Fruit fly (Drosophila melanogaster) whole organism, embryonic: Measurements from ENCODE around the gene CG34260.

Experiments
- ATbp ChIP-seq: fragments of 200-800 bp; sonication (Bioruptor generic); optimal IDR thresholded peaks from 2 replicates; lab custom pipeline; 2017; ENCODE audit warnings: missing biosample characterization, mild to moderate bottlenecking, missing genetic modification characterization, missing genetic modification reagents
- Abd-B ChIP-seq: fragments of 200-800 bp; sonication (Bioruptor generic); optimal IDR thresholded peaks from 2 replicates; lab custom pipeline; 2018; ENCODE audit warnings: missing biosample characterization, mild to moderate bottlenecking, missing genetic modification characterization, moderate library complexity
- Bdp1 ChIP-seq: fragments of 200-800 bp; sonication (Bioruptor generic); optimal IDR thresholded peaks from 3 replicates; lab custom pipeline; 2016; ENCODE audit warnings: missing biosample characterization, missing genetic modification characterization
- Blimp-1 ChIP-seq: fragments of 200-800 bp; sonication (Bioruptor generic); optimal IDR thresholded peaks from 3 replicates; lab custom pipeline; 2018; ENCODE audit warnings: missing biosample characterization, missing genetic modification characterization, mild to moderate bottlenecking, moderate library complexity, missing genetic modification reagents
- CG10979 ChIP-seq: fragments of 200-800 bp; sonication (Bioruptor generic); optimal IDR thresholded peaks from 2 replicates; lab custom pipeline; 2018; ENCODE audit warnings: missing biosample characterization, mild to moderate bottlenecking, missing genetic modification characterization, moderate library complexity
- CG11560 ChIP-seq: fragments of 200-800 bp; sonication (Bioruptor generic); IDR thresholded peaks from 3 replicates; pipeline ENCODE4 v1.3.6; 2022; ENCODE audit warnings: missing biosample characterization, missing genetic modification characterization
- CG12769 ChIP-seq: fragments of 200-800 bp; sonication (Bioruptor generic); optimal IDR thresholded peaks from 2 replicates; lab custom pipeline; 2019; ENCODE audit warnings: missing biosample characterization, mild to moderate bottlenecking, missing genetic modification characterization, moderate library complexity
- CG13775 ChIP-seq: fragments of 200-800 bp; sonication (Bioruptor generic); optimal IDR thresholded peaks from 3 replicates; lab custom pipeline; 2017; ENCODE audit warnings: missing biosample characterization, mild to moderate bottlenecking, missing genetic modification characterization
- CG16815 ChIP-seq: fragments of 200-800 bp; sonication (Bioruptor generic); optimal IDR thresholded peaks from 3 replicates; lab custom pipeline; 2017; ENCODE audit warnings: missing biosample characterization, mild to moderate bottlenecking, missing genetic modification characterization
- CG17568 ChIP-seq: fragments of 200-800 bp; sonication (Bioruptor generic); optimal IDR thresholded peaks from 2 replicates; lab custom pipeline; 2018; ENCODE audit warnings: missing biosample characterization, mild to moderate bottlenecking, missing genetic modification characterization, moderate library complexity
- CG18619 ChIP-seq: fragments of 200-800 bp; sonication (Bioruptor generic); optimal IDR thresholded peaks from 3 replicates; lab custom pipeline; 2017; ENCODE audit warnings: missing biosample characterization, mild to moderate bottlenecking, missing genetic modification characterization
- CG2129 ChIP-seq: fragments of 200-800 bp; sonication (Bioruptor generic); IDR thresholded peaks from 2 replicates; pipeline ENCODE4 v1.3.6; 2022; ENCODE audit warnings: missing biosample characterization, missing genetic modification characterization; ENCODE audit not compliant: partially characterized antibody
- CG3065 ChIP-seq: fragments of 200-800 bp; sonication (Bioruptor generic); optimal IDR thresholded peaks from 2 replicates; lab custom pipeline; 2016; ENCODE audit warnings: missing biosample characterization, missing genetic modification characterization
- CG31365 ChIP-seq: fragments of 200-800 bp; sonication (Bioruptor generic); optimal IDR thresholded peaks from 2 replicates; lab custom pipeline; 2018; ENCODE audit warnings: missing biosample characterization, mild to moderate bottlenecking, missing genetic modification characterization
- CG31388 ChIP-seq: fragments of 200-800 bp; sonication (Bioruptor generic); optimal IDR thresholded peaks from 2 replicates; lab custom pipeline; 2016; ENCODE audit warnings: missing biosample characterization, missing genetic modification characterization
- CG33213 ChIP-seq: fragments of 200-800 bp; sonication (Bioruptor generic); optimal IDR thresholded peaks from 3 replicates; lab custom pipeline; 2016; ENCODE audit warnings: missing biosample characterization, missing genetic modification characterization
- CG34224 ChIP-seq: fragments of 200-800 bp; sonication (Bioruptor generic); IDR thresholded peaks from 3 replicates; pipeline ENCODE4 v1.3.6; 2022; ENCODE audit warnings: missing biosample characterization, missing genetic modification characterization; ENCODE audit not compliant: partially characterized antibody
- CG3995 ChIP-seq: fragments of 200-800 bp; sonication (Bioruptor generic); optimal IDR thresholded peaks from 3 replicates; lab custom pipeline; 2016; ENCODE audit warnings: missing biosample characterization, missing genetic modification characterization
- CG4617 ChIP-seq: fragments of 200-800 bp; sonication (Bioruptor generic); optimal IDR thresholded peaks from 3 replicates; lab custom pipeline; 2016; ENCODE audit warnings: missing biosample characterization, missing genetic modification characterization, borderline replicate concordance
- CG5245 ChIP-seq: fragments of 200-800 bp; sonication (Bioruptor generic); optimal IDR thresholded peaks from 3 replicates; lab custom pipeline; 2016; ENCODE audit warnings: missing biosample characterization, missing genetic modification characterization
- CG6654 ChIP-seq: fragments of 200-800 bp; sonication (Bioruptor generic); optimal IDR thresholded peaks from 2 replicates; lab custom pipeline; 2017; ENCODE audit warnings: missing biosample characterization, mild to moderate bottlenecking, missing genetic modification characterization
- CG6683 ChIP-seq: fragments of 200-800 bp; sonication (Bioruptor generic); optimal IDR thresholded peaks from 2 replicates; lab custom pipeline; 2017; ENCODE audit warnings: missing biosample characterization, mild to moderate bottlenecking, missing genetic modification characterization, missing genetic modification reagents
- CG7372 ChIP-seq: fragments of 200-800 bp; sonication (Bioruptor generic); IDR thresholded peaks from 2 replicates; pipeline ENCODE4 v1.3.6; 2022; ENCODE audit warnings: missing biosample characterization, missing genetic modification characterization
- CG7556 ChIP-seq: fragments of 200-800 bp; sonication (Bioruptor generic); optimal IDR thresholded peaks from 2 replicates; lab custom pipeline; 2017; ENCODE audit warnings: missing biosample characterization, mild to moderate bottlenecking, missing genetic modification characterization
- Elba2 ChIP-seq: fragments of 200-800 bp; sonication (Bioruptor generic); optimal IDR thresholded peaks from 3 replicates; lab custom pipeline; 2016; ENCODE audit warnings: missing biosample characterization, missing genetic modification characterization
- HLH3B ChIP-seq: fragments of 200-800 bp; sonication (Bioruptor generic); IDR thresholded peaks from 2 replicates; pipeline ENCODE4 v1.3.6; 2022; ENCODE audit warnings: missing biosample characterization, missing genetic modification characterization
- HLH54F ChIP-seq: fragments of 200-800 bp; sonication (Bioruptor generic); optimal IDR thresholded peaks from 3 replicates; lab custom pipeline; 2016; ENCODE audit warnings: missing biosample characterization, missing genetic modification characterization
- Hr78 ChIP-seq, 2 experiments: fragments of 200-800 bp in 1 of 2; fragments of >200 bp in 1 of 2; sonication (Bioruptor generic) in 1 of 2; optimal IDR thresholded peaks; 2 replicates each; lab custom pipeline; 2017 to 2019; ENCODE audit warnings: missing biosample characterization in 2 of 2, missing genetic modification characterization in 2 of 2, mild to moderate bottlenecking in 1 of 2, moderate library complexity in 1 of 2
- Mad ChIP-seq: fragments of 200-800 bp; sonication (Bioruptor generic); optimal IDR thresholded peaks from 2 replicates; lab custom pipeline; 2016; ENCODE audit warnings: missing biosample characterization, missing genetic modification characterization
- Nf-YC ChIP-seq: fragments of 200-800 bp; optimal IDR thresholded peaks from 3 replicates; lab custom pipeline; 2019; ENCODE audit warnings: missing biosample characterization, mild to moderate bottlenecking, missing genetic modification characterization, moderate library complexity
- Sox100B ChIP-seq: fragments of 200-800 bp; sonication (Bioruptor generic); optimal IDR thresholded peaks from 3 replicates; lab custom pipeline; 2018; ENCODE audit warnings: missing biosample characterization, mild to moderate bottlenecking, missing genetic modification characterization
- Spps ChIP-seq: fragments of 200-800 bp; sonication (Bioruptor generic); optimal IDR thresholded peaks from 2 replicates; lab custom pipeline; 2018; ENCODE audit warnings: missing biosample characterization, mild to moderate bottlenecking, missing genetic modification characterization
- Sry-β ChIP-seq: fragments of 200-800 bp; sonication (Bioruptor generic); optimal IDR thresholded peaks from 2 replicates; lab custom pipeline; 2018; ENCODE audit warnings: missing biosample characterization, mild to moderate bottlenecking, missing genetic modification characterization, moderate library complexity
- Tbp ChIP-seq: fragments of >200 bp; optimal IDR thresholded peaks from 2 replicates; lab custom pipeline; 2018; ENCODE audit warnings: missing biosample characterization, missing genetic modification characterization
- al ChIP-seq: fragments of 200-800 bp; sonication (Bioruptor generic); IDR thresholded peaks from 2 replicates; pipeline ENCODE4 v1.3.6; 2022; ENCODE audit warnings: missing biosample characterization, missing genetic modification characterization
- az2 ChIP-seq: fragments of 200-800 bp; sonication (Bioruptor generic); optimal IDR thresholded peaks from 3 replicates; lab custom pipeline; 2016; ENCODE audit warnings: missing biosample characterization, missing genetic modification characterization
- dysf ChIP-seq: fragments of 200-800 bp; sonication (Bioruptor generic); IDR thresholded peaks from 3 replicates; pipeline ENCODE4 v1.3.6; 2022; ENCODE audit warnings: missing biosample characterization, missing genetic modification characterization
- en ChIP-seq: fragments of 200-800 bp; sonication (Bioruptor generic); optimal IDR thresholded peaks from 2 replicates; lab custom pipeline; 2016; ENCODE audit warnings: missing biosample characterization, missing genetic modification characterization
- eyg ChIP-seq: fragments of 200-800 bp; sonication (Bioruptor generic); optimal IDR thresholded peaks from 3 replicates; lab custom pipeline; 2016; ENCODE audit warnings: missing biosample characterization, missing genetic modification characterization
- fu2 ChIP-seq: fragments of 200-800 bp; sonication (Bioruptor generic); optimal IDR thresholded peaks from 2 replicates; lab custom pipeline; 2016; ENCODE audit warnings: missing biosample characterization, missing genetic modification characterization
- gcm ChIP-seq: fragments of 200-800 bp; sonication (Bioruptor generic); optimal IDR thresholded peaks from 2 replicates; lab custom pipeline; 2019; ENCODE audit warnings: missing biosample characterization, mild to moderate bottlenecking, missing genetic modification characterization, moderate library complexity
- gcm2 ChIP-seq: fragments of 200-800 bp; sonication (Bioruptor generic); optimal IDR thresholded peaks from 2 replicates; lab custom pipeline; 2016; ENCODE audit warnings: missing biosample characterization, missing genetic modification characterization
- lilli ChIP-seq: fragments of 200-800 bp; sonication (Bioruptor generic); optimal IDR thresholded peaks from 3 replicates; lab custom pipeline; 2016; ENCODE audit warnings: missing biosample characterization, missing genetic modification characterization
- lov ChIP-seq, 2 experiments: fragments of 200-800 bp in 1 of 2; fragments of >200 bp in 1 of 2; sonication (Bioruptor generic) in 1 of 2; IDR thresholded peaks in 1 of 2; optimal IDR thresholded peaks in 1 of 2; 2 replicates in 1 of 2; 3 replicates in 1 of 2; pipeline versions ENCODE4 v1.3.6 to Lab custom; 2017 to 2022; ENCODE audit warnings: missing biosample characterization in 1 of 2, missing genetic modification characterization in 1 of 2
- peb ChIP-seq: fragments of 200-800 bp; sonication (Bioruptor generic); IDR thresholded peaks from 2 replicates; pipeline ENCODE4 v1.3.6; 2022; ENCODE audit warnings: missing biosample characterization, missing genetic modification characterization
- sob ChIP-seq: fragments of 200-800 bp; sonication (Bioruptor generic); IDR thresholded peaks from 2 replicates; pipeline ENCODE4 v1.3.6; 2022; ENCODE audit warnings: missing biosample characterization, missing genetic modification characterization
- sr ChIP-seq: fragments of 200-800 bp; sonication (Bioruptor generic); IDR thresholded peaks from 3 replicates; pipeline ENCODE4 v1.3.6; 2022; ENCODE audit warnings: missing biosample characterization, missing genetic modification characterization
- tx ChIP-seq: fragments of 200-800 bp; sonication (Bioruptor generic); optimal IDR thresholded peaks from 2 replicates; lab custom pipeline; 2016; ENCODE audit warnings: missing biosample characterization, missing genetic modification characterization

CG34260 gene

DNA sequence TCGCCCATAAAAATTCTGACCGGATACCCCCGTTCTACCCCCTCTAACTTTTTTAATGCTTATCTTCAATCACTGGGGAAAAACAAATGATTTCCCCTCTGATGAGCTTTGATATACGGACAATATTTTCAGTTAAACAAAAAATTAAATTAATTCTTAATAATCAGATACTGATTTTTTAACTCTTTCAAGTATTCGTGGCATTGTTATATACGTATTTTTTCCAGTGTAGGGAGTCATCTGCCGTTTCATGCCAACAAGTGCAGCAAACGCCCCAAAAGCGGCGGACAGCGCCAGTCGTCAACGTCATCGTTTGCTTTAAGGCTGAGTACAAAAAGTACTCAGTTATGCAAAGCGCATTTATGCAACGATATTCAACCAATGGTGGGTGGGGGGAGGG lies 13.2 kb upstream of the CG34260 start (continued):
- no peak for TF ChIP-seq CG18619 (GFP tag; lab: Kevin White, UChicago)
- no peak for TF ChIP-seq gcm
- TF ChIP-seq dysf (GFP tag; lab: Robert Waterston, UW) = 0 out of 3 replicates have a peak, but pooled peaks have one; percentile 14
- no peak for TF ChIP-seq CG3065
- TF ChIP-seq CG17568 (GFP tag; lab: Kevin White, UChicago) = no peak
- no peak for TF ChIP-seq Tbp (GFP tag; lab: Kevin White, UChicago)
- no peak for TF ChIP-seq Mad (GFP tag; lab: Kevin White, UChicago)
- no peak for TF ChIP-seq CG7372 (GFP tag; lab: Robert Waterston, UW)
- no peak for TF ChIP-seq CG4617
- TF ChIP-seq Sox100B (GFP tag; lab: Kevin White, UChicago) = no peak
- TF ChIP-seq lilli = no peak
- TF ChIP-seq Blimp-1 = peak; percentile 57
- TF ChIP-seq CG34224 (GFP tag; lab: Robert Waterston, UW) = no peak
- no peak for TF ChIP-seq CG5245 (GFP tag; lab: Kevin White, UChicago)

DNA sequence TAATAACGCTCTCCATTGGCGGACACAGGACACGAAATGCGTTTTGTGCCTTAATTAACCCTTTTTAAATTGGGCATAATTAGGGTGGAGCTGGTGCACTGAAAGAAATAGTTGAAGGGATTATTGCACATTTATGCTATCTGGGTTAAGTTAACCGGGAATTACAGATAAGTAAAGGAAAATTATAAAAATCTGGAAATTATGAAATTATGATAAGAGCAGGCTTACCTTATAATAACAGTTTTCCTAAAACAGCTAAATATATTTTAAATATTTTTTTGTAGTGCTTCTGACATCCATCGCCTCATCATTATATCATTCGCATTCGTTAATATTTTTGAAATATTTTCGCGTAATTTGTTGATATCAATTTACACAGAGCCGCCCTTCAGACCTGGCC lies 6.7 kb upstream of the CG34260 start:
- no peak for TF ChIP-seq al (GFP tag; lab: Robert Waterston, UW)
- no peak for TF ChIP-seq ATbp (GFP tag; lab: Kevin White, UChicago)
- no peak for TF ChIP-seq Elba2 (GFP tag; lab: Kevin White, UChicago)
- no peak for TF ChIP-seq tx (GFP tag; lab: Kevin White, UChicago)
- no peak for TF ChIP-seq CG31365 (tag; lab: Kevin White, UChicago)
- TF ChIP-seq CG10979 = no peak
- TF ChIP-seq CG3995 (GFP tag; lab: Kevin White, UChicago) = no peak
- no peak for TF ChIP-seq Spps (tag; lab: Kevin White, UChicago)
- no peak for TF ChIP-seq eyg (GFP tag; lab: Kevin White, UChicago)
- TF ChIP-seq HLH3B = no peak
- no peak for TF ChIP-seq Bdp1 (GFP tag; lab: Kevin White, UChicago)

DNA sequence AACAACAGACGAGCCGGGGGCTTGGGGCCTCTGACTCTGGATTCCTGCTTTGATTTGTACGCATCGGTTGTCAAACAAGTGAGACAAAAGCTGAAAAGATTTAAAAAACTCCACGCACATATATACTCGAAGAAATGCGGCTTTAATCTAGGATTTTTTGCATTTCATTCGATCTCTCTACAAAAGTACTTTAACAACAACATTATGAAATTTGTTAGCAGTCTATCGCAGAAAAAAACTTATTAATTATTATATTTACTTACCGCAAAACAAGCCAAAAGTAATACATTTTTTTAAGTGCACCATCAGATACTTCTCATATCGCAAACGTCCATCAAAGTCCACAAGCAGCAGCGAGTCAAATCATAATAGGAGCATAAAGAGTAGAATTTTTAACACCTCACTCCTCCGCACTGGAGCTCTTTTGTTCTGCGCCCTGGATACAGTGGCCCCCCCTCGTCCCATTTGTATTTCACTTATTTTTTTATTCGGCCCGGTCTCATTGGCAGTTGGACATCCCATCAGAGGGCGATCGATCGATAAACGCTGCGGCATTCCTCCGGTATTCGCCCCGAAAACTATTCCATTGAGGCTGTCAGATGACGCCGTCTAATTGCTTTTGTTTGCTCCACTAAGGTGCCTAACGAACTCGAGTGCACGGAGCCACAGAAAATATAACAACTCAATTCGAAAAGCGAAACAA lies 3.3 kb upstream of the CG34260 start:
- TF ChIP-seq CG31388 (GFP tag; lab: Kevin White, UChicago) = peak; percentile 2
- TF ChIP-seq HLH54F = no peak
- peak; percentile 32 for TF ChIP-seq az2 (GFP tag; lab: Kevin White, UChicago)
- no peak for TF ChIP-seq sob (GFP tag; lab: Robert Waterston, UW)
- TF ChIP-seq Hr78 (GFP tag; optimal IDR thresholded peaks at IDR 0.05; lab: Kevin White, UChicago) = no peak
- TF ChIP-seq HLH3B = peak; percentile 50
- no peak for TF ChIP-seq lov (optimal IDR thresholded peaks at IDR 0.05; lab: Kevin White, UChicago)
- TF ChIP-seq lov (GFP tag; IDR thresholded peaks at IDR 0.05; lab: Robert Waterston, UW) = no peak
- TF ChIP-seq CG7556 = no peak
- TF ChIP-seq CG13775 = peak; percentile 6
- TF ChIP-seq CG33213 = no peak
- TF ChIP-seq Abd-B (GFP tag; lab: Kevin White, UChicago) = no peak
- TF ChIP-seq sr (GFP tag; lab: Robert Waterston, UW) = no peak
- TF ChIP-seq CG12769 (tag; lab: Kevin White, UChicago) = no peak
- TF ChIP-seq peb = no peak
- no peak for TF ChIP-seq CG6683 (GFP tag; lab: Kevin White, UChicago)
- TF ChIP-seq Nf-YC (tag; lab: Kevin White, UChicago) = no peak
- TF ChIP-seq CG11560 (tag; lab: Robert Waterston, UW) = no peak
- no peak for TF ChIP-seq Sry-β (GFP tag; lab: Kevin White, UChicago)
- no peak for TF ChIP-seq fu2 (GFP tag; lab: Kevin White, UChicago)
- TF ChIP-seq CG6654 = no peak
- TF ChIP-seq gcm2 (GFP tag; lab: Kevin White, UChicago) = no peak
- no peak for TF ChIP-seq CG2129
- TF ChIP-seq en (GFP tag; lab: Kevin White, UChicago) = no peak
- no peak for TF ChIP-seq CG16815 (GFP tag; lab: Kevin White, UChicago)
